Worm (Caenorhabditis elegans) whole organism, L4 larva: ENCODE data around the gene F01D5.3.

Source experiments
- ZK546.5 ChIP-seq, 2 experiments: sonication (generic microtip); optimal IDR thresholded peaks; 2 replicates each; lab custom pipeline; 2017; ENCODE audit warnings: missing biosample characterization in 2 of 2, missing genetic modification characterization in 2 of 2
- aly-2 ChIP-seq: sonication (generic microtip); optimal IDR thresholded peaks from 2 replicates; lab custom pipeline; 2018; ENCODE audit warnings: missing biosample characterization, missing genetic modification characterization
- cey-2 ChIP-seq: sonication (generic microtip); optimal IDR thresholded peaks from 3 replicates; lab custom pipeline; 2017; ENCODE audit warnings: missing genetic modification characterization, mild to moderate bottlenecking, missing compliant biosample characterization, antibody characterized with exemption, borderline replicate concordance; ENCODE audit not compliant: insufficient read depth
- duxl-1 ChIP-seq: sonication (generic microtip); optimal IDR thresholded peaks from 2 replicates; lab custom pipeline; 2016; ENCODE audit warnings: mild to moderate bottlenecking, missing genetic modification characterization, moderate library complexity, missing compliant biosample characterization; ENCODE audit not compliant: poor library complexity
- fos-1 ChIP-seq: fragments of 150-350 bp; optimal IDR thresholded peaks from 2 replicates; lab custom pipeline; 2014; ENCODE audit warnings: missing biosample characterization, missing genetic modification characterization
- lin-29 ChIP-seq: fragments of 200-800 bp; sonication (Bioruptor generic); IDR thresholded peaks from 2 replicates; pipeline ENCODE4 v1.3.6; 2022; ENCODE audit warnings: missing genetic modification reagents, missing genetic modification characterization, missing compliant biosample characterization
- nhr-77 ChIP-seq: fragments of 150-350 bp; optimal IDR thresholded peaks from 2 replicates; lab custom pipeline; 2014; ENCODE audit warnings: missing biosample characterization, missing genetic modification characterization
- php-3 ChIP-seq: fragments of 200-800 bp; sonication (Bioruptor generic); IDR thresholded peaks from 2 replicates; pipeline ENCODE4 v1.3.6; 2022; ENCODE audit warnings: missing genetic modification reagents, missing genetic modification characterization, missing compliant biosample characterization
- ztf-11 ChIP-seq: fragments of 150-350 bp; optimal IDR thresholded peaks from 2 replicates; lab custom pipeline; 2014; ENCODE audit warnings: missing biosample characterization, missing genetic modification characterization

ce11 chrII:13962319-13962718, 37.6 kb downstream of the F01D5.3 start, which contains the start of gene rpi-1:
- TF ChIP-seq ZK546.5 (tag; optimal IDR thresholded peaks at IDR 0.05; lab: Kevin White, UChicago), result no peak
- TF ChIP-seq fos-1 (tag; lab: Kevin White, UChicago), result no peak
- no peak for TF ChIP-seq duxl-1 (tag; lab: Kevin White, UChicago)
- no peak for TF ChIP-seq cey-2 (tag; lab: Kevin White, UChicago)
- no peak for TF ChIP-seq lin-29 (GFP tag; lab: Robert Waterston, UW)
- no peak for TF ChIP-seq ztf-11 (tag; lab: Kevin White, UChicago)
- TF ChIP-seq aly-2 (tag; lab: Kevin White, UChicago), result no peak
- no peak for TF ChIP-seq nhr-77 (tag; lab: Kevin White, UChicago)
- no peak for TF ChIP-seq php-3 (GFP tag; lab: Robert Waterston, UW)
